Fruit fly (Drosophila melanogaster) whole organism, prepupa: ENCODE measurements around the gene CG34135.

Experiments used
- CG6854 ChIP-seq: fragments of 200-800 bp; sonication (Bioruptor generic); optimal IDR thresholded peaks from 2 replicates; lab custom pipeline; 2017; ENCODE audit warnings: missing biosample characterization, mild to moderate bottlenecking, missing genetic modification characterization
- Eip93F ChIP-seq: fragments of 200-800 bp; sonication (Bioruptor generic); optimal IDR thresholded peaks from 2 replicates; lab custom pipeline; 2016; ENCODE audit warnings: missing biosample characterization, mild to moderate bottlenecking, missing genetic modification characterization
- Ets96B ChIP-seq: fragments of 200-800 bp; optimal IDR thresholded peaks from 2 replicates; lab custom pipeline; 2019; ENCODE audit warnings: missing biosample characterization, mild to moderate bottlenecking, missing genetic modification characterization, moderate library complexity
- acj6 ChIP-seq: fragments of 200-800 bp; sonication (Bioruptor generic); optimal IDR thresholded peaks from 3 replicates; lab custom pipeline; 2016; ENCODE audit warnings: missing biosample characterization, missing genetic modification characterization
- esn ChIP-seq: fragments of 200-800 bp; sonication (Bioruptor generic); optimal IDR thresholded peaks from 2 replicates; lab custom pipeline; 2016; ENCODE audit warnings: missing biosample characterization, mild to moderate bottlenecking, missing genetic modification characterization, moderate library complexity

DNA sequence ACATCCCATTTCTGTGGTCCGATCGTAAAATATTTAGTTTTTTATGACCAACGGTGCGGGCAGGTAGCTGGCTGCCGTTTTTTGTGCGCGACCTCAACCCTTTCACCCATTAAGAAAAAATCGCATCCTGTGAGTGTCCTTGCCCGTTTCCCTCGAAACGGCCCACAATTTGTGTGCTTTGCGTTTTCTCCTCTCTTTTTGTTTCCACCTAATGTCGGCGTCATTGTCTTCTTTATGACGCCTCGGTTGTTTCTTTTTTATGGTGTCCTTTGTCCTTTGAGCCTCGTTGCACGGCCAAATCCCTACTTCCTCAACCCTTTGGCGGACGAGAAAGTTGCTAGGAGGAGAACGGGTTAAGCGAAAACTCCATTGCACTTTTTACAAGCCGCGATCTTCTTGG, 66.8 kb downstream of the CG34135 start:
- TF ChIP-seq esn (GFP tag; lab: Kevin White, UChicago) (no peak), Ets96B (tag; lab: Kevin White, UChicago) (no peak), Eip93F (GFP tag; lab: Kevin White, UChicago) (no peak), CG6854 (GFP tag; lab: Kevin White, UChicago) (no peak), acj6 (GFP tag; lab: Kevin White, UChicago) (no peak)
